Worm (Caenorhabditis elegans): ENCODE data around the gene srh-37.

- TF ChIP-seq B0035.1 (tag; optimal IDR thresholded peaks at IDR 0.05) = no peak
- no peak for TF ChIP-seq unc-130 (GFP tag; optimal IDR thresholded peaks at IDR 0.05)
- TF ChIP-seq nhr-90 (tag; optimal IDR thresholded peaks at IDR 0.05) = no peak
- TF ChIP-seq ekl-4 (GFP tag; IDR thresholded peaks at IDR 0.05) = no peak
- no peak for TF ChIP-seq nfya-1 (tag; optimal IDR thresholded peaks at IDR 0.05; ENCODE audit: borderline replicate concordance, insufficient read depth)
- TF ChIP-seq unc-62 (GFP tag; optimal IDR thresholded peaks at IDR 0.05) = no peak
- no peak for TF ChIP-seq snpc-4 (GFP tag; optimal IDR thresholded peaks at IDR 0.05)
- TF ChIP-seq snpc-4 (tag; optimal IDR thresholded peaks at IDR 0.05) = no peak
- no peak for TF ChIP-seq nhr-27 (tag; optimal IDR thresholded peaks at IDR 0.05)
- TF ChIP-seq F10E7.11 (tag; optimal IDR thresholded peaks at IDR 0.05) = no peak
- no peak for TF ChIP-seq ztf-28 (GFP tag; IDR thresholded peaks at IDR 0.05)
- no peak for TF ChIP-seq T07F8.4 (tag; optimal IDR thresholded peaks at IDR 0.05)
- TF ChIP-seq ztf-6 (GFP tag; IDR thresholded peaks at IDR 0.05) = no peak
Observed at ce11 chrV:486684-487083, 25.6 kb downstream of the srh-37 start, which contains the start of gene nhr-211.

Data from whole organism, young adult.